Worm (Caenorhabditis elegans) whole organism, L2 larva: ENCODE measurements around the gene W08E12.9.

Experiments used
- alr-1 ChIP-seq: fragments of 150-350 bp; optimal IDR thresholded peaks from 2 replicates; lab custom pipeline; 2014; ENCODE audit warnings: missing biosample characterization, missing genetic modification characterization
- aly-2 ChIP-seq: fragments of 150-350 bp; optimal IDR thresholded peaks from 2 replicates; lab custom pipeline; 2014; ENCODE audit warnings: missing biosample characterization, missing genetic modification characterization
- ceh-82 ChIP-seq: fragments of 150-350 bp; optimal IDR thresholded peaks from 2 replicates; lab custom pipeline; 2014; ENCODE audit warnings: missing biosample characterization, missing genetic modification characterization
- egl-27 ChIP-seq: sonication (generic microtip); optimal IDR thresholded peaks from 3 replicates; lab custom pipeline; 2017; ENCODE audit warnings: missing biosample characterization, missing genetic modification reagents, missing genetic modification characterization
- lin-11 ChIP-seq: fragments of 150-350 bp; sonication (generic microtip); optimal IDR thresholded peaks from 2 replicates; lab custom pipeline; 2014; ENCODE audit warnings: missing biosample characterization, missing genetic modification characterization, inconsistent platforms, mixed read lengths
- nhr-11 ChIP-seq: fragments of 150-350 bp; optimal IDR thresholded peaks from 2 replicates; lab custom pipeline; 2014; ENCODE audit warnings: missing biosample characterization, missing genetic modification characterization
- nhr-129 ChIP-seq: fragments of 150-350 bp; optimal IDR thresholded peaks from 2 replicates; lab custom pipeline; 2014; ENCODE audit warnings: missing biosample characterization, missing genetic modification characterization
- snpc-4 ChIP-seq: fragments of 150-350 bp; optimal IDR thresholded peaks from 2 replicates; lab custom pipeline; 2014; ENCODE audit warnings: missing biosample characterization, missing genetic modification characterization
- unc-62 ChIP-seq: fragments of 150-350 bp; optimal IDR thresholded peaks from 2 replicates; lab custom pipeline; 2014; ENCODE audit warnings: missing biosample characterization, missing genetic modification reagents, missing genetic modification characterization
- zag-1 ChIP-seq: fragments of 150-350 bp; optimal IDR thresholded peaks from 2 replicates; lab custom pipeline; 2014; ENCODE audit warnings: missing biosample characterization, missing genetic modification characterization
- ztf-11 ChIP-seq: sonication (generic microtip); optimal IDR thresholded peaks from 2 replicates; lab custom pipeline; 2017; ENCODE audit warnings: missing biosample characterization, missing genetic modification characterization

DNA sequence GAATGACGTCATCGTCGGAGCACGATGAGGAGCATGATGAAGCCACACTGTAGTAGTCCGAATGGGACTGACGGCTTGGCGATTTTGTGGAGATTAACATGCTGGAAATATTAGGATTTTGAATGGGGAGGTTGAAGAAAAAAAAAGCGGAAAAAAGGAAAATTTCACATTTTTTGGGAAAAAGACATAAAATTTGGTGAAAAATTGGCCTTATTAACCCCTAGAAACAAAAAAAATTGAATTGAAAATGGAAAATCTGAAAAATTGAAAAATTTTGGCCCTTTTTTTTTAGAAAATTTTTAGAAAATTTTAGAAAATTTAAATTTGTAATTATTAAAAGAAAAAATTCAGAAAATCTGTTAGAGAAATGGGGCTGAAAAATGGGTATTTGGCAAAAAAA is 34.1 kb downstream of the W08E12.9 start, which contains the start of gene T26C12.3:
- TF ChIP-seq ztf-11 (no peak), snpc-4 (tag; lab: Kevin White, UChicago) (no peak), aly-2 (tag; lab: Kevin White, UChicago) (no peak), alr-1 (tag; lab: Kevin White, UChicago) (no peak), ceh-82 (tag; lab: Kevin White, UChicago) (no peak), lin-11 (tag; lab: Kevin White, UChicago) (no peak), zag-1 (tag; lab: Kevin White, UChicago) (no peak), nhr-129 (tag; lab: Kevin White, UChicago) (no peak), egl-27 (tag; lab: Kevin White, UChicago) (no peak), nhr-11 (tag; lab: Kevin White, UChicago) (no peak), unc-62 (GFP tag; lab: Kevin White, UChicago) (no peak)
